Fruit fly (Drosophila melanogaster): ENCODE measurements around the gene eas.

DNA sequence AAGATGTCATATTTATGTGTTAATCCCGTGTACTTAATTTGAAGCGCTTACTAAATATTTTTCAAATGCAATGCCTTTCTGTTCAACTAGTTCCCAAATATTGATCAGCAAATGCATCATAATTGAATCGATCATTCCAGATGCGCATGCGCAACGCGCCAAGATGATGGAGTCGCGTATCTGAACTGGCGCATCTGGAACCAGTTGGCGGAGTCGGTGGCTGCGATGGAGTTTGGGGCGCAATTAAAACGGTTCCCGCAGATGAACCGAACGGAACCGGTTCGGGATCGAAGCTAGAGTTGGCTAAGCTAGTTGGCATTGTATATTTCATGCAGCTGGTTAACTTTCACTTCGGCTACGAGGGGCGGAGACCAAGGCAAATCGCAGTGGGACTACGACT is 47.3 kb downstream of the eas start, which contains the start of gene CalpC:
- no peak for TF ChIP-seq CG32006 (GFP tag; optimal IDR thresholded peaks at IDR 0.05)
- no peak for TF ChIP-seq Sox15 (GFP tag; optimal IDR thresholded peaks at IDR 0.05)
- no peak for TF ChIP-seq Ets96B (tag; optimal IDR thresholded peaks at IDR 0.05)
- no peak for TF ChIP-seq CG3032 (tag; optimal IDR thresholded peaks at IDR 0.05)
- TF ChIP-seq CG1621 (tag; optimal IDR thresholded peaks at IDR 0.05): peak; percentile 48
- no peak for TF ChIP-seq CG6854 (GFP tag; optimal IDR thresholded peaks at IDR 0.05)
- no peak for TF ChIP-seq dsx (GFP tag; optimal IDR thresholded peaks at IDR 0.05; ENCODE audit: poor library complexity, severe bottlenecking)
- no peak for TF ChIP-seq Hr39 (GFP tag; optimal IDR thresholded peaks at IDR 0.05)
- no peak for TF ChIP-seq Sox14 (GFP tag; optimal IDR thresholded peaks at IDR 0.05)
- TF ChIP-seq Gug (GFP tag; IDR thresholded peaks at IDR 0.05): no peak
- no peak for TF ChIP-seq CG8319 (GFP tag; optimal IDR thresholded peaks at IDR 0.05)
- no peak for TF ChIP-seq Lpt (GFP tag; optimal IDR thresholded peaks at IDR 0.05)
